Fruit fly (Drosophila melanogaster) whole organism, embryonic: ENCODE results near the gene CG14644.

Experiments used
- Atf6 ChIP-seq: fragments of 200-800 bp; sonication (Bioruptor generic); IDR thresholded peaks from 2 replicates; pipeline ENCODE4 v1.3.6; 2022; ENCODE audit warnings: missing biosample characterization, missing genetic modification characterization
- Bgb ChIP-seq: fragments of 200-800 bp; sonication (Bioruptor generic); IDR thresholded peaks from 2 replicates; pipeline ENCODE4 v1.3.6; 2022; ENCODE audit warnings: missing biosample characterization, missing genetic modification characterization; ENCODE audit not compliant: partially characterized antibody
- Bteb2 ChIP-seq: fragments of 200-800 bp; sonication (Bioruptor generic); optimal IDR thresholded peaks from 2 replicates; lab custom pipeline; 2016; ENCODE audit warnings: missing biosample characterization, missing genetic modification characterization
- CG10654 ChIP-seq: fragments of 200-800 bp; sonication (Bioruptor generic); optimal IDR thresholded peaks from 2 replicates; lab custom pipeline; 2016; ENCODE audit warnings: missing biosample characterization, missing genetic modification characterization
- CG12219 ChIP-seq: fragments of 200-800 bp; sonication (Bioruptor generic); optimal IDR thresholded peaks from 3 replicates; lab custom pipeline; 2018; ENCODE audit warnings: missing biosample characterization, mild to moderate bottlenecking, missing genetic modification characterization
- CG13624 ChIP-seq: fragments of 200-800 bp; sonication (Bioruptor generic); optimal IDR thresholded peaks from 2 replicates; lab custom pipeline; 2016; ENCODE audit warnings: missing biosample characterization, missing genetic modification characterization
- CG14667 ChIP-seq: fragments of 200-800 bp; sonication (Bioruptor generic); IDR thresholded peaks from 2 replicates; pipeline ENCODE4 v1.3.6; 2022; ENCODE audit warnings: missing biosample characterization, missing genetic modification characterization
- CG1529 ChIP-seq: fragments of 200-800 bp; sonication (Bioruptor generic); optimal IDR thresholded peaks from 3 replicates; lab custom pipeline; 2018; ENCODE audit warnings: missing biosample characterization, missing genetic modification characterization
- CG18764 ChIP-seq: fragments of 200-800 bp; sonication (Bioruptor generic); optimal IDR thresholded peaks from 3 replicates; lab custom pipeline; 2016; ENCODE audit warnings: missing biosample characterization, missing genetic modification characterization
- CG2120 ChIP-seq: fragments of 200-800 bp; sonication (Bioruptor generic); optimal IDR thresholded peaks from 3 replicates; lab custom pipeline; 2016; ENCODE audit warnings: missing biosample characterization, missing genetic modification characterization
- CG2199 ChIP-seq: fragments of 200-800 bp; sonication (Bioruptor generic); IDR thresholded peaks from 3 replicates; pipeline ENCODE4 v1.3.6; 2022; ENCODE audit warnings: missing biosample characterization, missing genetic modification characterization
- CG2712 ChIP-seq: fragments of 200-800 bp; optimal IDR thresholded peaks from 3 replicates; lab custom pipeline; 2019; ENCODE audit warnings: missing biosample characterization, mild to moderate bottlenecking, missing genetic modification characterization, moderate library complexity
- CG2875 ChIP-seq: fragments of 200-800 bp; sonication (Bioruptor generic); optimal IDR thresholded peaks from 2 replicates; lab custom pipeline; 2017; ENCODE audit warnings: missing biosample characterization, mild to moderate bottlenecking, missing genetic modification characterization, missing genetic modification reagents
- CG30403 ChIP-seq: fragments of 200-800 bp; sonication (Bioruptor generic); optimal IDR thresholded peaks from 3 replicates; lab custom pipeline; 2016; ENCODE audit warnings: missing biosample characterization, missing genetic modification characterization
- CG33213 ChIP-seq: fragments of 200-800 bp; sonication (Bioruptor generic); optimal IDR thresholded peaks from 3 replicates; lab custom pipeline; 2016; ENCODE audit warnings: missing biosample characterization, missing genetic modification characterization
- CG4617 ChIP-seq: fragments of 200-800 bp; sonication (Bioruptor generic); optimal IDR thresholded peaks from 3 replicates; lab custom pipeline; 2016; ENCODE audit warnings: missing biosample characterization, missing genetic modification characterization, borderline replicate concordance
- CG8089 ChIP-seq: fragments of 200-800 bp; sonication (Bioruptor generic); optimal IDR thresholded peaks from 3 replicates; lab custom pipeline; 2016; ENCODE audit warnings: missing biosample characterization, missing genetic modification characterization
- CG8290 ChIP-seq, 3 experiments: fragments of 200-800 bp; sonication (Bioruptor generic); optimal IDR thresholded peaks; 2 replicates each; lab custom pipeline; 2016 to 2019; ENCODE audit warnings: missing biosample characterization in 3 of 3, missing genetic modification characterization in 3 of 3, mild to moderate bottlenecking in 2 of 3, moderate library complexity in 1 of 3
- CG9609 ChIP-seq: fragments of 200-800 bp; sonication (Bioruptor generic); optimal IDR thresholded peaks from 3 replicates; lab custom pipeline; 2016; ENCODE audit warnings: missing biosample characterization, missing genetic modification characterization
- CG9817 ChIP-seq: fragments of 200-800 bp; sonication (Bioruptor generic); optimal IDR thresholded peaks from 2 replicates; lab custom pipeline; 2018; ENCODE audit warnings: missing biosample characterization, mild to moderate bottlenecking, missing genetic modification characterization, moderate library complexity
- Chrac-16 ChIP-seq: fragments of 200-800 bp; sonication (Bioruptor generic); optimal IDR thresholded peaks from 3 replicates; lab custom pipeline; 2016; ENCODE audit warnings: missing biosample characterization, missing genetic modification characterization
- Dip3 ChIP-seq: fragments of 200-800 bp; sonication (Bioruptor generic); optimal IDR thresholded peaks from 3 replicates; lab custom pipeline; 2016; ENCODE audit warnings: missing biosample characterization, missing genetic modification characterization
- Dref ChIP-seq: fragments of 200-800 bp; sonication (Bioruptor generic); IDR thresholded peaks from 2 replicates; pipeline ENCODE4 v1.3.6; 2022; ENCODE audit warnings: missing biosample characterization, missing genetic modification characterization
- Drgx ChIP-seq: fragments of 200-800 bp; sonication (Bioruptor generic); IDR thresholded peaks from 2 replicates; pipeline ENCODE4 v1.3.6; 2022; ENCODE audit warnings: missing biosample characterization, missing genetic modification characterization
- ERR ChIP-seq: fragments of 200-800 bp; sonication (Bioruptor generic); optimal IDR thresholded peaks from 2 replicates; lab custom pipeline; 2016; ENCODE audit warnings: missing biosample characterization, missing genetic modification characterization
- Hr51 ChIP-seq, 2 experiments: fragments of 200-800 bp; sonication (Bioruptor generic); optimal IDR thresholded peaks; 2 replicates in 1 of 2; 3 replicates in 1 of 2; lab custom pipeline; 2016 to 2018; ENCODE audit warnings: missing biosample characterization in 2 of 2, missing genetic modification characterization in 2 of 2, mild to moderate bottlenecking in 1 of 2, moderate library complexity in 1 of 2
- MBD-R2 ChIP-seq: fragments of 200-800 bp; sonication (Bioruptor generic); IDR thresholded peaks from 2 replicates; pipeline ENCODE4 v1.3.6; 2022; ENCODE audit warnings: missing biosample characterization, missing genetic modification characterization
- Side ChIP-seq: fragments of 200-800 bp; sonication (Bioruptor generic); optimal IDR thresholded peaks from 2 replicates; lab custom pipeline; 2016; ENCODE audit warnings: missing biosample characterization, missing genetic modification characterization
- Sry-β ChIP-seq: fragments of 200-800 bp; sonication (Bioruptor generic); optimal IDR thresholded peaks from 2 replicates; lab custom pipeline; 2018; ENCODE audit warnings: missing biosample characterization, mild to moderate bottlenecking, missing genetic modification characterization, moderate library complexity
- bowl ChIP-seq: fragments of 200-800 bp; sonication (Bioruptor generic); IDR thresholded peaks from 2 replicates; pipeline ENCODE4 v1.3.6; 2022; ENCODE audit warnings: missing biosample characterization, missing genetic modification characterization
- btn ChIP-seq: fragments of 200-800 bp; sonication (Bioruptor generic); optimal IDR thresholded peaks from 2 replicates; lab custom pipeline; 2016; ENCODE audit warnings: missing biosample characterization, missing genetic modification characterization
- chif ChIP-seq, 2 experiments: fragments of 200-800 bp; sonication (Bioruptor generic); optimal IDR thresholded peaks; 3 replicates each; lab custom pipeline; 2016; ENCODE audit warnings: missing biosample characterization in 2 of 2, missing genetic modification characterization in 2 of 2
- chinmo ChIP-seq: fragments of 200-800 bp; sonication (Bioruptor generic); IDR thresholded peaks from 4 replicates; pipeline ENCODE4 v1.3.6; 2022; ENCODE audit warnings: missing biosample characterization, missing genetic modification characterization; ENCODE audit not compliant: partially characterized antibody
- chm ChIP-seq: fragments of 200-800 bp; sonication (Bioruptor generic); IDR thresholded peaks from 2 replicates; pipeline ENCODE4 v1.3.6; 2022; ENCODE audit warnings: missing biosample characterization, missing genetic modification characterization
- ci ChIP-seq: fragments of 200-800 bp; sonication (Bioruptor generic); IDR thresholded peaks from 3 replicates; pipeline ENCODE4 v1.3.6; 2022; ENCODE audit warnings: missing biosample characterization, missing genetic modification characterization
- da ChIP-seq: fragments of 200-800 bp; sonication (Bioruptor generic); optimal IDR thresholded peaks from 2 replicates; lab custom pipeline; 2016; ENCODE audit warnings: missing biosample characterization, missing genetic modification characterization
- dan ChIP-seq: fragments of 200-800 bp; sonication (Bioruptor generic); IDR thresholded peaks from 2 replicates; pipeline ENCODE4 v1.3.6; 2022; ENCODE audit warnings: missing biosample characterization, missing genetic modification characterization
- dpn ChIP-seq, 2 experiments: fragments of 200-800 bp; sonication (Bioruptor generic); optimal IDR thresholded peaks; 3 replicates each; lab custom pipeline; 2016; ENCODE audit warnings: missing biosample characterization in 2 of 2, missing genetic modification characterization in 2 of 2
- ems ChIP-seq: fragments of 200-800 bp; sonication (Bioruptor generic); optimal IDR thresholded peaks from 3 replicates; lab custom pipeline; 2016; ENCODE audit warnings: missing biosample characterization, missing genetic modification characterization
- gfzf ChIP-seq: fragments of 200-800 bp; sonication (Bioruptor generic); optimal IDR thresholded peaks from 2 replicates; lab custom pipeline; 2016; ENCODE audit warnings: missing biosample characterization, mild to moderate bottlenecking, missing genetic modification characterization, moderate library complexity
- gro ChIP-seq: fragments of 200-800 bp; sonication (Bioruptor generic); optimal IDR thresholded peaks from 2 replicates; lab custom pipeline; 2016; ENCODE audit warnings: missing biosample characterization, missing genetic modification characterization
- ken ChIP-seq: fragments of 200-800 bp; sonication (Bioruptor generic); IDR thresholded peaks from 3 replicates; pipeline ENCODE4 v1.3.6; 2022; ENCODE audit warnings: missing biosample characterization, missing genetic modification characterization
- nmo ChIP-seq: fragments of 200-800 bp; sonication (Bioruptor generic); optimal IDR thresholded peaks from 2 replicates; lab custom pipeline; 2018; ENCODE audit warnings: missing biosample characterization, mild to moderate bottlenecking, missing genetic modification characterization, moderate library complexity
- phol ChIP-seq: fragments of 200-800 bp; sonication (Bioruptor generic); optimal IDR thresholded peaks from 3 replicates; lab custom pipeline; 2018; ENCODE audit warnings: missing biosample characterization, mild to moderate bottlenecking, missing genetic modification characterization, moderate library complexity
- pros ChIP-seq: fragments of 200-800 bp; sonication (Bioruptor generic); optimal IDR thresholded peaks from 3 replicates; lab custom pipeline; 2019; ENCODE audit warnings: missing biosample characterization, mild to moderate bottlenecking, missing genetic modification characterization, moderate library complexity
- tll ChIP-seq, 2 experiments: fragments of 200-800 bp in 1 of 2; fragments of >200 bp in 1 of 2; sonication (Bioruptor generic) in 1 of 2; optimal IDR thresholded peaks; 2 replicates each; lab custom pipeline; 2017 to 2019; ENCODE audit warnings: missing biosample characterization in 2 of 2, missing genetic modification characterization in 2 of 2, mild to moderate bottlenecking in 1 of 2, moderate library complexity in 1 of 2
- wdn ChIP-seq: fragments of 200-800 bp; sonication (Bioruptor generic); IDR thresholded peaks from 2 replicates; pipeline ENCODE4 v1.3.6; 2022; ENCODE audit warnings: missing biosample characterization, missing genetic modification characterization
- zf30C ChIP-seq: fragments of 200-800 bp; sonication (Bioruptor generic); optimal IDR thresholded peaks from 3 replicates; lab custom pipeline; 2018; ENCODE audit warnings: missing biosample characterization, mild to moderate bottlenecking, missing genetic modification characterization
- zfh1 ChIP-seq: fragments of 200-800 bp; sonication (Bioruptor generic); IDR thresholded peaks from 3 replicates; pipeline ENCODE4 v1.3.6; 2022; ENCODE audit warnings: missing biosample characterization, missing genetic modification characterization
- zfh2 ChIP-seq: fragments of 200-800 bp; sonication (Bioruptor generic); optimal IDR thresholded peaks from 2 replicates; lab custom pipeline; 2016; ENCODE audit warnings: missing biosample characterization, missing genetic modification characterization

The CG14644 gene

dm6 chr3R:4220780-4221179 is 32.1 kb downstream of the CG14644 start (continued):
- TF ChIP-seq Dip3 (GFP tag; lab: Kevin White, UChicago) (peak; percentile 30), gfzf (peak; percentile 31), CG2875 (GFP tag; lab: Kevin White, UChicago) (no peak), CG2199 (0 out of 3 replicates have a peak, but pooled peaks have one; percentile 76), dpn (GFP tag; optimal IDR thresholded peaks at IDR 0.05; lab: Kevin White, UChicago) (peak; percentile 37), MBD-R2 (GFP tag; lab: Robert Waterston, UW) (peak; percentile 93), ci (peak; percentile 48; the same call in 2 of the 3 replicates), bowl (GFP tag; lab: Robert Waterston, UW) (no peak), CG9817 (tag; lab: Kevin White, UChicago) (peak; percentile 25), chinmo (GFP tag; lab: Robert Waterston, UW) (peak; percentile 98), Bgb (GFP tag; lab: Robert Waterston, UW) (peak; percentile 100), CG14667 (no peak), Bteb2 (no peak), chm (GFP tag; lab: Robert Waterston, UW) (peak; percentile 54; the same call in 1 of the 2 replicates), CG4617 (GFP tag; lab: Kevin White, UChicago) (peak; percentile 82), CG8089 (no peak), dan (GFP tag; lab: Robert Waterston, UW) (no peak), CG8290 (GFP tag; optimal IDR thresholded peaks at IDR 0.05; lab: Kevin White, UChicago) (peak; percentile 32), CG8290 (tag; optimal IDR thresholded peaks at IDR 0.05; lab: Kevin White, UChicago) (peak in 1 of 2 experiments; percentile 80), chif (GFP tag; optimal IDR thresholded peaks at IDR 0.05; lab: Kevin White, UChicago) (peak; percentile 7 to 17), zfh1 (GFP tag; lab: Robert Waterston, UW) (peak; percentile 62; the same call in 1 of the 3 replicates), Sry-β (GFP tag; lab: Kevin White, UChicago) (no peak), Drgx (GFP tag; lab: Robert Waterston, UW) (0 out of 2 replicates have a peak, but pooled peaks have one; percentile 20), tll (GFP tag; optimal IDR thresholded peaks at IDR 0.05; lab: Kevin White, UChicago) (no peak), CG2120 (peak; percentile 64), btn (GFP tag; lab: Kevin White, UChicago) (no peak), wdn (GFP tag; lab: Robert Waterston, UW) (no peak; the same call in 1 of the 2 replicates), Side (GFP tag; lab: Kevin White, UChicago) (no peak), CG30403 (peak; percentile 25), zfh2 (GFP tag; lab: Kevin White, UChicago) (peak; percentile 49), nmo (GFP tag; lab: Kevin White, UChicago) (peak; percentile 53), phol (tag; lab: Kevin White, UChicago) (peak; percentile 41), CG2712 (tag; lab: Kevin White, UChicago) (peak; percentile 60), zf30C (GFP tag; lab: Kevin White, UChicago) (no peak), CG10654 (GFP tag; lab: Kevin White, UChicago) (peak; percentile 8), CG18764 (no peak), gro (peak; percentile 47), CG9609 (GFP tag; lab: Kevin White, UChicago) (peak; percentile 7), ems (peak; percentile 49), Atf6 (GFP tag; lab: Robert Waterston, UW) (no peak), Dref (GFP tag; lab: Robert Waterston, UW) (peak; percentile 100), ken (no peak), pros (GFP tag; lab: Kevin White, UChicago) (no peak), CG33213 (peak; percentile 84), Chrac-16 (GFP tag; lab: Kevin White, UChicago) (no peak), CG1529 (GFP tag; lab: Kevin White, UChicago) (no peak), CG13624 (GFP tag; lab: Kevin White, UChicago) (peak; percentile 70), Hr51 (GFP tag; optimal IDR thresholded peaks at IDR 0.05; lab: Kevin White, UChicago) (peak in 1 of 2 experiments; percentile 44), da (no peak), ERR (GFP tag; lab: Kevin White, UChicago) (peak; percentile 50), CG12219 (GFP tag; lab: Kevin White, UChicago) (no peak)
